Fruit fly (Drosophila melanogaster): ENCODE results near the gene CG7408.
A peak's percentile ranks its signal among the peaks of the same experiment; 100 is the strongest.

Gene CG7408

DNA sequence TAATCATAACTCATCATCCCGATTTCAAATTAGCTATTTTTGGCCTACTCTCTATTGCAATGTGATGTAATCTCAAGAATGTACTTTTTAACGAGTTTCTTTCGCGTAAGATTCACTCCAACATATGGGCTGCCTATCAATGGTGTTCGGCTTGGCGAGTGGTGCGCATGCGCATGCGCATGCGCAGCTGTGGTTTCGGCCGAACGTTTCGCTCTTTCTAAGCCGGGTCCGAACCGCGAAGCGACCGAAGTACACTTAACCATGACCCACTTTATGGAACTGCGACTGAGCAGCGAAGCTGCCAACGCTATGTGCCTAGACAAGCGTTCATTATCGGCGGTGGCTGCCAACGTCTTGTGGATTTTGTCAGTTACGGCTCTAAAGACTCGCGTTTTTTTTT, 14.8 kb downstream of the CG7408 start:
- no peak for TF ChIP-seq CG17801 (GFP tag; optimal IDR thresholded peaks at IDR 0.05; ENCODE audit: partially characterized antibody)

DNA sequence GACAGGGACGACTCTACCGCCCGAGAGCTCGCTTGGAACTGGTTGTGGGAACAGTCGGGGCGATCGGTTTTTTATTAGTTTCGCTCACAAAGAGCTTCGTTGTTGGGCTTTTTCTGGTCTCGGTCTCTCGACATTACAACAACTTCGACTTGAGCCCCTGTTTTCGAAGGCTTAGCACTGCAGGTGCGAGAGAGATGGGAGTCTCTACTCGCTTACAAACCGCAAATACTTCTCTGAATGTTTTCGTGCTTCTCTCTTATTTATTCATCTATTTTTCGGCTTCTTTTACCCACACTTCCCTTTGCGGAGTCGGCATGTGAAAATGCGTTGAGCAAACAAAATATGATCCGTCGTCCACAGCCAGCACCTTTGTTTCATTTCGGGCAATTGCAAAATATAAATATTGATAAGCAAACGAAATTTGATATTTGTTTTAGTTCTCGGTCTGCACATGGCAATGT, 16.9 kb downstream of the CG7408 start, which contains the start of gene Tsp74F:
Gene Tsp74F, minus strand, starts transcription at position 48 of the 461 bp plus-strand sequence.
- no peak for TF ChIP-seq CG17801 (GFP tag; optimal IDR thresholded peaks at IDR 0.05; ENCODE audit: partially characterized antibody)

dm6 chr3L:17898606-17899005, 19.7 kb downstream of the CG7408 start:
- TF ChIP-seq CG17801 (GFP tag; optimal IDR thresholded peaks at IDR 0.05; ENCODE audit: partially characterized antibody) = no peak

DNA sequence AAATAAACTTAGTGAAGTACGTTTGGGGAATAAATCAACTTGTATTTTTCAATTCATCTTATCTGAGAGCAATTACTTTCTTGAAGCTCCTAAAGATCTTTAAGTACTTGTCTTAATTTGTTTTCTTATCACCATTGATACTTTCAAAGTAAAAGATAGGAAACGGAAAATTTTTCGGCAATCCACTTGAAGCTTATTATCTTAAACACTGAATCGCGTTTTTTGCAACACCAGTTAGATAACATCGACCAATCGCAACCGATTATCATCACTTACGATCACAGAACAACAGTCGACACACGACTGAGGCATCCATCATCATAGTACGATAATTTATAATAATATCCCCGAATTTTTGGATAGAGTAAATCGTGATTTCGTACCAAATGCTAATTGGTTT, 23.3 kb downstream of the CG7408 start:
- no peak for TF ChIP-seq CG17801 (GFP tag; optimal IDR thresholded peaks at IDR 0.05; ENCODE audit: partially characterized antibody)

- TF ChIP-seq CG17801 (GFP tag; optimal IDR thresholded peaks at IDR 0.05; ENCODE audit: partially characterized antibody) = peak; percentile 43
Observed at dm6 chr3L:17902621-17903020, 23.7 kb downstream of the CG7408 start.

dm6 chr3L:17903813-17904416, 25.0 kb downstream of the CG7408 start:
- no peak for TF ChIP-seq CG17801 (GFP tag; optimal IDR thresholded peaks at IDR 0.05; ENCODE audit: partially characterized antibody)

DNA sequence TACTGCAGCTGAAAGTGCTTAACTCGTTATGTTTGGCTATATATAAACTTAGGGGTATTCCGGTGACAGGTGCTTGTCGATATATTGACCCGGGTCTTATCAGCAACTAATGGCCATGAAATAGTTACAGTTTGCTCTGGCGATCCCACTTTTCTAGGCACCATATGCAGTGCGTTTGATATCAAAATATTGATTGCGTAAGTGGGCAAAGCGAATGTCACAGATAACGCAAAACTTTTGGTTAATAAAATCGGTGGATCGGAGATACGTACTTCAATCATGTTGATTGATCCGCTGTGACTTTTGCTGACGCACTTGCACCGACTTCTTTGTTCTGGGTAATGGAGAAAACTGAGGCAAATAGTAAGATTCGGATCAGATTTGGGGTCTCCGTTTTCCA, 25.7 kb downstream of the CG7408 start:
- no peak for TF ChIP-seq CG17801 (GFP tag; optimal IDR thresholded peaks at IDR 0.05; ENCODE audit: partially characterized antibody)

DNA sequence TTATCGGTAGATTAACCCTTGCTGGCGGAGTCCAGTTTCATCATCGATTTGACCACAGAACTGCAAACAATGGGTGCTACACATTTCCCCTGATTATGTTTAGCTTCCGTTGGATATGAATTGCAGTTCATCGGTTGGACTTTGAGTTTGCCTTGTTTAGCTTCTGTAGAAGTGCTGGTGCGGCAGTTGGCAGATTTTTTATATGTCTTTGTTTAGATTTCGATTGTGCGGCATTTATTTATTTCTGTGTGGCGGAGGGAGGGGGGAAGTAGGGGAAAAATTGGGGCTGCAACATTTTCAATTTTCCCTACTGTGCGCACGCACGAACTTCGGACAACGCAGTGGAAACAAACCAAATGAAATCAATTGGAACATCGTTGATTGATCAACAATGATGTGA, 26.9 kb downstream of the CG7408 start:
- peak; percentile 10 for TF ChIP-seq CG17801 (GFP tag; optimal IDR thresholded peaks at IDR 0.05; ENCODE audit: partially characterized antibody)

DNA sequence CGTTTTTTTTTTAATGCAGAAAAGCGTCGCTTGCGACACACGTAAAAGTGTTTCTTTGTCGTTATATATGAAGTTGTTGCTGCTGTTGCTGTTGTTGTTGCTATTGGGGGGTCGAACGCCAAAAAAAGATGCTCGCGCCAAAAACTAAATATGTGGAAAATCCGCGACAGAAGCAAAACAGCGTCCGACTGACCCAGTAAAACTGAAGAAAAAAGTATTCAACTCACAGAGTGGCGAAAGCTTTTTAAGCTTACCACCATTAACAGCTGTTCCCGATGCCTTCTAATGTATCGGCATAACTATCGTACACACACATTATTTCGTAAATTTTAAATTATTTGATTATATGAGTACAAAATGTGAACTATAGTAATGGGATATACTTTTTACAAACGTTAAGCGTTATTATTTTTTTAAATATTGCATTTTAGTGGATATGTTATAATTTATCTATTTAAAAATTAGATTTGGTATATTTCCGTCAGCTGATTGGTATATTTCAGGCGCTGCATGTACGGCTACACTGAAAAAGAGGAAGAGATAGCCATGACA, 28.8 kb downstream of the CG7408 start, which contains the start of the genes Prestin and Wdr92:
Gene Prestin, minus strand, starts transcription at position 204 of the 552 bp plus-strand sequence.
Gene Wdr92, plus strand, starts transcription at position 535 of the 552 bp plus-strand sequence.
- TF ChIP-seq CG17801 (GFP tag; optimal IDR thresholded peaks at IDR 0.05; ENCODE audit: partially characterized antibody) = peak; percentile 75

- no peak for TF ChIP-seq CG17801 (GFP tag; optimal IDR thresholded peaks at IDR 0.05; ENCODE audit: partially characterized antibody)
Observed at dm6 chr3L:17912448-17912847, 33.6 kb downstream of the CG7408 start, which contains the start of gene CG5290. Gene CG5290 (minus strand): TSS chr3L:17912565.

DNA sequence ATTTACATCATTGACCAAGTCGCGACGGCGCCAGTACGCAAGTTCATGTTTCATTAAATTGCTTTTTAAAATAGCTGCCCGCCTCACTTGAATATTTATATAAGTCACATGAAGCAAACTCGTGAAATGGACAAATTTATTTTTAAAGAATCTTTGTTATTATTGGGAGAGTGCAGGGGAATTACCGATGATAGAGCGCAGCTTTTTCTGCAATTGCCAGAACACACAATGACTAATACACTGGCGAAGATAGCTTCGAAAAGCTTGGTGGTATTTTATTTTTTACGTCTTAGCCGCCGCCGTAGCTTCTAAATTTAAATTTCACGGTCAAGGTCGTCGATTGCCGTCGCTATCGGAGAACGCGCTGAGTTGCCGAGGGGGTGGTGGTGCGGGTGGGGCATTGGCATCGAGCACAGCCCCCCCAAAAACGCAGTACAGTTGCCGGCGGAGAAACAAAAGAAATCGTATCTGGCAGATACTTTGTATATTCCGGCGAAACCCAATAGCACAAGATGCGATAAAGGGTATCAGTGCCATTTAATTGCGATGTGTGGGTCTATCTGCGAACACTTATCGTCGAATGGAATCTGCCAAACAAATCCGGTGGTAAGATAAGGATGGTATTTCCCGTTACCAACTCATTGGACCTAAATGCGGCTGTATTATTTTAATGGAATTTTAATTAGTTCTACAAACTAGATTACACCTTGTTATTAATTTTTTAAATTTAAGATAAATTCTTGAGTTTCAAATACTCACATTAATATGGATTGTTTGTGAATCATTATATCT, 34.3 kb downstream of the CG7408 start:
- TF ChIP-seq CG17801 (GFP tag; optimal IDR thresholded peaks at IDR 0.05; ENCODE audit: partially characterized antibody) = no peak

- TF ChIP-seq CG17801 (GFP tag; optimal IDR thresholded peaks at IDR 0.05; ENCODE audit: partially characterized antibody) = peak; percentile 65
Observed at dm6 chr3L:17913966-17914540, 35.2 kb downstream of the CG7408 start.

dm6 chr3L:17915792-17916540, 37.1 kb downstream of the CG7408 start:
- TF ChIP-seq CG17801 (GFP tag; optimal IDR thresholded peaks at IDR 0.05; ENCODE audit: partially characterized antibody) = no peak

- no peak for TF ChIP-seq CG17801 (GFP tag; optimal IDR thresholded peaks at IDR 0.05; ENCODE audit: partially characterized antibody)
Observed at dm6 chr3L:17917687-17918434, 39.0 kb downstream of the CG7408 start.

Data from ovary, adult (tissue).